Worm (Caenorhabditis elegans) whole organism, midembryonic: ENCODE data around the gene rei-2.

Experiments used
- T22C8.4 ChIP-seq: fragments of 200-800 bp; sonication (Bioruptor generic); IDR thresholded peaks from 2 replicates; pipeline ENCODE4 v1.3.6; 2022; ENCODE audit warnings: missing genetic modification characterization, missing compliant biosample characterization
- cog-1 ChIP-seq: sonication (generic microtip); optimal IDR thresholded peaks from 2 replicates; lab custom pipeline; 2016; ENCODE audit warnings: missing genetic modification characterization, missing compliant biosample characterization
- flt-1 ChIP-seq: fragments of 200-800 bp; sonication (Bioruptor generic); IDR thresholded peaks from 2 replicates; pipeline ENCODE4 v1.3.6; 2022; ENCODE audit warnings: missing genetic modification characterization, missing compliant biosample characterization
- klf-2 ChIP-seq: fragments of 200-800 bp; sonication (Bioruptor generic); conservative IDR thresholded peaks from 2 replicates; pipeline ENCODE4 v1.3.6; 2022; ENCODE audit warnings: missing genetic modification reagents, missing genetic modification characterization, missing compliant biosample characterization
- med-1 ChIP-seq: sonication (generic microtip); optimal IDR thresholded peaks from 2 replicates; lab custom pipeline; 2017; ENCODE audit warnings: missing genetic modification characterization, mild to moderate bottlenecking, missing compliant biosample characterization, antibody characterized with exemption, missing genetic modification reagents; ENCODE audit not compliant: insufficient read depth
- ref-1 ChIP-seq: fragments of 200-800 bp; sonication (Bioruptor generic); conservative IDR thresholded peaks from 2 replicates; pipeline ENCODE4 v1.3.6; 2022; ENCODE audit warnings: missing genetic modification reagents, missing genetic modification characterization, missing compliant biosample characterization
- ztf-29 ChIP-seq: fragments of 200-800 bp; sonication (Bioruptor generic); IDR thresholded peaks from 2 replicates; pipeline ENCODE4 v1.3.6; 2022; ENCODE audit warnings: missing genetic modification reagents, missing genetic modification characterization, missing compliant biosample characterization

ce11 chrX:1080549-1080948, 7.4 kb downstream of the rei-2 start, which contains the start of gene pfn-3:
- TF ChIP-seq klf-2 (GFP tag; lab: Robert Waterston, UW) (no peak), ref-1 (no peak), flt-1 (GFP tag; lab: Robert Waterston, UW) (no peak), med-1 (GFP tag; lab: Kevin White, UChicago) (no peak), T22C8.4 (GFP tag; lab: Robert Waterston, UW) (no peak), ztf-29 (GFP tag; lab: Robert Waterston, UW) (no peak), cog-1 (tag; lab: Kevin White, UChicago) (no peak)
